Fruit fly (Drosophila melanogaster) whole organism, embryonic: Measurements from ENCODE around the gene unc-13.

Source experiments
- ATbp ChIP-seq: fragments of 200-800 bp; sonication (Bioruptor generic); optimal IDR thresholded peaks from 2 replicates; lab custom pipeline; 2017; ENCODE audit warnings: missing biosample characterization, mild to moderate bottlenecking, missing genetic modification characterization, missing genetic modification reagents
- Atf3 ChIP-seq: fragments of 200-800 bp; sonication (Bioruptor generic); optimal IDR thresholded peaks from 3 replicates; lab custom pipeline; 2016; ENCODE audit warnings: missing biosample characterization, missing genetic modification characterization
- CG12391 ChIP-seq: fragments of 200-800 bp; sonication (Bioruptor generic); optimal IDR thresholded peaks from 3 replicates; lab custom pipeline; 2018; ENCODE audit warnings: missing biosample characterization, mild to moderate bottlenecking, missing genetic modification characterization, moderate library complexity
- CG13894 ChIP-seq: fragments of 200-800 bp; sonication (Bioruptor generic); optimal IDR thresholded peaks from 3 replicates; lab custom pipeline; 2018; ENCODE audit warnings: missing biosample characterization, mild to moderate bottlenecking, missing genetic modification characterization, moderate library complexity
- CG15514 ChIP-seq: fragments of 200-800 bp; sonication (Bioruptor generic); optimal IDR thresholded peaks from 3 replicates; lab custom pipeline; 2017; ENCODE audit warnings: missing biosample characterization, missing genetic modification characterization, mild to moderate bottlenecking, moderate library complexity, missing genetic modification reagents
- CG16863 ChIP-seq: fragments of 200-800 bp; sonication (Bioruptor generic); optimal IDR thresholded peaks from 3 replicates; lab custom pipeline; 2016; ENCODE audit warnings: missing biosample characterization, missing genetic modification characterization
- CG18764 ChIP-seq: fragments of 200-800 bp; sonication (Bioruptor generic); optimal IDR thresholded peaks from 3 replicates; lab custom pipeline; 2016; ENCODE audit warnings: missing biosample characterization, missing genetic modification characterization
- CG2199 ChIP-seq: fragments of 200-800 bp; sonication (Bioruptor generic); IDR thresholded peaks from 3 replicates; pipeline ENCODE4 v1.3.6; 2022; ENCODE audit warnings: missing biosample characterization, missing genetic modification characterization
- CG2202 ChIP-seq: fragments of 200-800 bp; sonication (Bioruptor generic); optimal IDR thresholded peaks from 2 replicates; lab custom pipeline; 2018; ENCODE audit warnings: missing biosample characterization, mild to moderate bottlenecking, missing genetic modification characterization
- CG3281 ChIP-seq: fragments of 200-800 bp; sonication (Bioruptor generic); optimal IDR thresholded peaks from 3 replicates; lab custom pipeline; 2017; ENCODE audit warnings: missing biosample characterization, mild to moderate bottlenecking, missing genetic modification characterization
- CG3726 ChIP-seq: fragments of 200-800 bp; sonication (Bioruptor generic); IDR thresholded peaks from 3 replicates; pipeline ENCODE4, ENCODE4 v1.3.6; 2022; ENCODE audit warnings: missing biosample characterization, missing genetic modification characterization
- CG3995 ChIP-seq: fragments of 200-800 bp; sonication (Bioruptor generic); optimal IDR thresholded peaks from 3 replicates; lab custom pipeline; 2016; ENCODE audit warnings: missing biosample characterization, missing genetic modification characterization
- CG42726 ChIP-seq: fragments of 200-800 bp; sonication (Bioruptor generic); IDR thresholded peaks from 2 replicates; pipeline ENCODE4 v1.3.6; 2022; ENCODE audit warnings: missing biosample characterization, missing genetic modification characterization; ENCODE audit not compliant: partially characterized antibody
- CG4360 ChIP-seq: fragments of 200-800 bp; sonication (Bioruptor generic); IDR thresholded peaks from 2 replicates; pipeline ENCODE4 v1.3.6; 2022; ENCODE audit warnings: missing biosample characterization, missing genetic modification characterization
- CG4404 ChIP-seq: fragments of 200-800 bp; sonication (Bioruptor generic); IDR thresholded peaks from 2 replicates; pipeline ENCODE4 v1.3.6; 2022; ENCODE audit warnings: missing biosample characterization, missing genetic modification characterization
- CG6175 ChIP-seq: fragments of 200-800 bp; sonication (Bioruptor generic); IDR thresholded peaks from 3 replicates; pipeline ENCODE4 v1.3.6; 2022; ENCODE audit warnings: missing biosample characterization, missing genetic modification characterization
- CG7372 ChIP-seq: fragments of 200-800 bp; sonication (Bioruptor generic); IDR thresholded peaks from 2 replicates; pipeline ENCODE4 v1.3.6; 2022; ENCODE audit warnings: missing biosample characterization, missing genetic modification characterization
- CG9876 ChIP-seq: fragments of 200-800 bp; sonication (Bioruptor generic); optimal IDR thresholded peaks from 2 replicates; lab custom pipeline; 2016; ENCODE audit warnings: missing biosample characterization, missing genetic modification characterization
- Dip2 ChIP-seq: fragments of 200-800 bp; sonication (Bioruptor generic); IDR thresholded peaks from 2 replicates; pipeline ENCODE4 v1.3.6; 2022; ENCODE audit warnings: missing biosample characterization, missing genetic modification characterization
- Dip3 ChIP-seq: fragments of 200-800 bp; sonication (Bioruptor generic); optimal IDR thresholded peaks from 3 replicates; lab custom pipeline; 2016; ENCODE audit warnings: missing biosample characterization, missing genetic modification characterization
- Dll ChIP-seq: fragments of 200-800 bp; sonication (Bioruptor generic); IDR thresholded peaks from 4 replicates; pipeline ENCODE4 v1.3.6; 2022; ENCODE audit warnings: missing biosample characterization, missing genetic modification characterization; ENCODE audit not compliant: partially characterized antibody
- MTF-1 ChIP-seq: fragments of 200-800 bp; sonication (Bioruptor generic); optimal IDR thresholded peaks from 2 replicates; lab custom pipeline; 2018; ENCODE audit warnings: missing biosample characterization, mild to moderate bottlenecking, missing genetic modification characterization, borderline replicate concordance
- Sin3A ChIP-seq: fragments of >200 bp; optimal IDR thresholded peaks from 2 replicates; lab custom pipeline; 2018
- Six4 ChIP-seq: fragments of 200-800 bp; sonication (Bioruptor generic); optimal IDR thresholded peaks from 2 replicates; lab custom pipeline; 2016; ENCODE audit warnings: missing biosample characterization, missing genetic modification characterization
- Ssrp ChIP-seq: fragments of 200-800 bp; sonication (Bioruptor generic); optimal IDR thresholded peaks from 2 replicates; lab custom pipeline; 2018; ENCODE audit warnings: missing biosample characterization, mild to moderate bottlenecking, missing genetic modification characterization, moderate library complexity
- Usf ChIP-seq: fragments of 200-800 bp; sonication (Bioruptor generic); optimal IDR thresholded peaks from 2 replicates; lab custom pipeline; 2017; ENCODE audit warnings: missing genotype, missing biosample characterization, missing genetic modification characterization
- Vsx1 ChIP-seq: fragments of 200-800 bp; sonication (Bioruptor generic); optimal IDR thresholded peaks from 2 replicates; lab custom pipeline; 2017; ENCODE audit warnings: missing biosample characterization, mild to moderate bottlenecking, missing genetic modification characterization, missing genetic modification reagents
- bsh ChIP-seq, 2 experiments: fragments of 200-800 bp; sonication (Bioruptor generic); optimal IDR thresholded peaks; 2 replicates each; lab custom pipeline; 2017 to 2018; ENCODE audit warnings: mild to moderate bottlenecking in 2 of 2, missing biosample characterization in 2 of 2, missing genetic modification characterization in 2 of 2, moderate library complexity in 1 of 2
- chinmo ChIP-seq: fragments of 200-800 bp; sonication (Bioruptor generic); IDR thresholded peaks from 4 replicates; pipeline ENCODE4 v1.3.6; 2022; ENCODE audit warnings: missing biosample characterization, missing genetic modification characterization; ENCODE audit not compliant: partially characterized antibody
- crc ChIP-seq: fragments of 200-800 bp; sonication (Bioruptor generic); optimal IDR thresholded peaks from 2 replicates; lab custom pipeline; 2016; ENCODE audit warnings: missing biosample characterization, missing genetic modification characterization
- cwo ChIP-seq: fragments of 200-800 bp; sonication (Bioruptor generic); optimal IDR thresholded peaks from 3 replicates; lab custom pipeline; 2017; ENCODE audit warnings: missing biosample characterization, missing genetic modification characterization, mild to moderate bottlenecking, moderate library complexity, missing genetic modification reagents
- danr ChIP-seq: fragments of 200-800 bp; sonication (Bioruptor generic); IDR thresholded peaks from 2 replicates; pipeline ENCODE4 v1.3.6; 2022; ENCODE audit warnings: missing biosample characterization, missing genetic modification characterization
- dimm ChIP-seq: fragments of 200-800 bp; sonication (Bioruptor generic); IDR thresholded peaks from 2 replicates; pipeline ENCODE4 v1.3.6; 2022; ENCODE audit warnings: missing biosample characterization, missing genetic modification characterization
- ewg ChIP-seq: fragments of 200-800 bp; sonication (Bioruptor generic); optimal IDR thresholded peaks from 3 replicates; lab custom pipeline; 2017; ENCODE audit warnings: mild to moderate bottlenecking, missing biosample characterization, missing genetic modification reagents, missing genetic modification characterization
- gem ChIP-seq: fragments of 200-800 bp; sonication (Bioruptor generic); optimal IDR thresholded peaks from 2 replicates; lab custom pipeline; 2019; ENCODE audit warnings: missing biosample characterization, mild to moderate bottlenecking, missing genetic modification characterization, moderate library complexity
- grau ChIP-seq: fragments of 200-800 bp; optimal IDR thresholded peaks from 3 replicates; lab custom pipeline; 2019; ENCODE audit warnings: missing biosample characterization, mild to moderate bottlenecking, missing genetic modification characterization, moderate library complexity
- hb ChIP-seq: fragments of 200-800 bp; sonication (Bioruptor generic); IDR thresholded peaks from 3 replicates; pipeline ENCODE4 v1.3.6; 2022; ENCODE audit warnings: missing biosample characterization, missing genetic modification characterization; ENCODE audit not compliant: partially characterized antibody
- her ChIP-seq: fragments of 200-800 bp; sonication (Bioruptor generic); optimal IDR thresholded peaks from 2 replicates; lab custom pipeline; 2016; ENCODE audit warnings: missing biosample characterization, missing genetic modification characterization
- kay ChIP-seq: fragments of 200-800 bp; sonication (Bioruptor generic); optimal IDR thresholded peaks from 2 replicates; lab custom pipeline; 2016; ENCODE audit warnings: missing biosample characterization, missing genetic modification characterization
- kni ChIP-seq: fragments of 200-800 bp; sonication (Bioruptor generic); optimal IDR thresholded peaks from 3 replicates; lab custom pipeline; 2017; ENCODE audit warnings: mild to moderate bottlenecking, missing biosample characterization, missing genetic modification reagents, missing genetic modification characterization
- knrl ChIP-seq: fragments of 200-800 bp; sonication (Bioruptor generic); IDR thresholded peaks from 3 replicates; pipeline ENCODE4 v1.3.6; 2022; ENCODE audit warnings: missing biosample characterization, missing genetic modification characterization; ENCODE audit not compliant: partially characterized antibody
- nmo ChIP-seq: fragments of 200-800 bp; sonication (Bioruptor generic); optimal IDR thresholded peaks from 2 replicates; lab custom pipeline; 2018; ENCODE audit warnings: missing biosample characterization, mild to moderate bottlenecking, missing genetic modification characterization, moderate library complexity
- pfk ChIP-seq: fragments of 200-800 bp; sonication (Bioruptor generic); optimal IDR thresholded peaks from 2 replicates; lab custom pipeline; 2018; ENCODE audit warnings: missing biosample characterization, mild to moderate bottlenecking, missing genetic modification characterization, moderate library complexity
- run ChIP-seq: fragments of 200-800 bp; sonication (Bioruptor generic); optimal IDR thresholded peaks from 3 replicates; lab custom pipeline; 2018; ENCODE audit warnings: missing biosample characterization, mild to moderate bottlenecking, missing genetic modification characterization
- sug ChIP-seq: fragments of 200-800 bp; optimal IDR thresholded peaks from 2 replicates; lab custom pipeline; 2019; ENCODE audit warnings: missing biosample characterization, mild to moderate bottlenecking, missing genetic modification characterization, moderate library complexity
- tio ChIP-seq: fragments of 200-800 bp; sonication (Bioruptor generic); optimal IDR thresholded peaks from 2 replicates; lab custom pipeline; 2017; ENCODE audit warnings: missing biosample characterization, missing genetic modification characterization, inconsistent platforms
- tna ChIP-seq: fragments of 200-800 bp; sonication (Bioruptor generic); IDR thresholded peaks from 2 replicates; pipeline ENCODE4 v1.3.6; 2022; ENCODE audit warnings: missing biosample characterization, missing genetic modification characterization; ENCODE audit not compliant: partially characterized antibody
- trh ChIP-seq: fragments of 200-800 bp; sonication (Bioruptor generic); optimal IDR thresholded peaks from 2 replicates; lab custom pipeline; 2016; ENCODE audit warnings: missing biosample characterization, missing genetic modification characterization
- ttk ChIP-seq: fragments of 200-800 bp; sonication (Bioruptor generic); IDR thresholded peaks from 2 replicates; pipeline ENCODE4 v2.1.2; 2022; ENCODE audit warnings: missing biosample characterization, missing genetic modification characterization
- z ChIP-seq: fragments of 200-800 bp; sonication (Bioruptor generic); IDR thresholded peaks from 3 replicates; pipeline ENCODE4 v1.3.6; 2022; ENCODE audit warnings: missing biosample characterization, missing genetic modification characterization

Gene unc-13

DNA sequence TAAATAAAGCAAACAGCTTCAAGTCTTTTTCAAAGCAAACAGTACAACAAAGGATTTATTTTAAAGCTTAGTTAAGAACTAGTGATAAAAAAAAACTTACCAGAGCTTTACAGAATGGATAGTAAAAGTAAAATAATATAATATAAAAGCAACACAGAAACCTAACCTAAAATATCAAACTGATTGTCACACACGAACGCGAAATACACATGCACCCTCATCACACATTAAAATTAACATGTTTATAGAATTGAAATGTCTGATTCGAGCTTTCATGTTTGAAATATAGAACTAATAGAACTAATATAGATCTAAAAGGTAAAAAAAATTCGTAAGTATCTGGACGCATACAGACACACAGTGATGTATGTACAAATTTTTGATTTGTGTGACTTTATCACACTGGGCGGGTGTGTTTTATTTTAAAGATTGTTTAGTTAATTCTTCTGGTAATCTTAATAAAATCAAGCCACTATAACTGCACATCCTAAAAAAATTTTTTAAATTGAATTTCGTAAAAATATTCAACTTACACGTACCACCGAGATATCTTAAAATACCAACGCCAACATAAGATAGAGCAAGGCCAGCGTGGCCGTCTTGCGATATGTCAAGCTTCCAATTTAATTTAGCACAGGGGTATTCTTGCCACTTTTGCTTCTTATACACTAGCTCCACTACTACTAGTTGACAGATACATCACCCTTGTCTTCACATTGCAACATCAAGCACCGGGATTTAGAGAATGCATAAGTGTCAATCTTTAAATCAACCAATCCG lies 45.5 kb downstream of the unc-13 start, which contains the start of gene Gyf:
Gyf (minus strand) TSS at position 589 of the 780 bp plus-strand sequence.
- TF ChIP-seq CG4404 (no peak), ttk (GFP tag; lab: Robert Waterston, UW) (no peak), knrl (GFP tag; lab: Robert Waterston, UW) (no peak), dimm (GFP tag; lab: Robert Waterston, UW) (no peak), CG3281 (GFP tag; lab: Kevin White, UChicago) (no peak), cwo (GFP tag; lab: Kevin White, UChicago) (no peak), CG9876 (GFP tag; lab: Kevin White, UChicago) (peak; percentile 58), z (GFP tag; lab: Robert Waterston, UW) (no peak), Atf3 (GFP tag; lab: Kevin White, UChicago) (no peak), CG18764 (GFP tag; lab: Kevin White, UChicago) (peak; percentile 12), CG7372 (GFP tag; lab: Robert Waterston, UW) (no peak), gem (tag; lab: Kevin White, UChicago) (no peak), CG16863 (GFP tag; lab: Kevin White, UChicago) (no peak), danr (GFP tag; lab: Robert Waterston, UW) (no peak), CG2199 (GFP tag; lab: Robert Waterston, UW) (peak; percentile 87; the same call in 2 of the 3 replicates), Dll (GFP tag; lab: Robert Waterston, UW) (no peak), tna (GFP tag; lab: Robert Waterston, UW) (no peak), Ssrp (tag; lab: Kevin White, UChicago) (no peak), pfk (peak; percentile 82), CG12391 (tag; lab: Kevin White, UChicago) (no peak), Dip3 (peak; percentile 36), Vsx1 (GFP tag; lab: Kevin White, UChicago) (no peak), CG4360 (no peak), Usf (GFP tag; lab: Kevin White, UChicago) (no peak), CG15514 (GFP tag; lab: Kevin White, UChicago) (no peak), chinmo (GFP tag; lab: Robert Waterston, UW) (no peak), bsh (GFP tag; optimal IDR thresholded peaks at IDR 0.05; lab: Kevin White, UChicago) (no peak), Six4 (no peak), her (GFP tag; lab: Kevin White, UChicago) (no peak), sug (no peak), crc (GFP tag; lab: Kevin White, UChicago) (no peak), MTF-1 (GFP tag; lab: Kevin White, UChicago) (no peak), CG3995 (GFP tag; lab: Kevin White, UChicago) (peak; percentile 72), CG13894 (tag; lab: Kevin White, UChicago) (no peak), tio (no peak), CG2202 (tag; lab: Kevin White, UChicago) (no peak), ATbp (GFP tag; lab: Kevin White, UChicago) (no peak), CG6175 (GFP tag; lab: Robert Waterston, UW) (no peak), kni (GFP tag; lab: Kevin White, UChicago) (no peak), CG3726 (GFP tag; lab: Robert Waterston, UW) (no peak), Sin3A (peak; percentile 27), trh (no peak), grau (no peak), run (tag; lab: Kevin White, UChicago) (no peak), CG42726 (GFP tag; lab: Robert Waterston, UW) (no peak), nmo (no peak), hb (GFP tag; lab: Robert Waterston, UW) (no peak), Dip2 (GFP tag; lab: Robert Waterston, UW) (no peak), ewg (no peak), kay (no peak)
